Worm (Caenorhabditis elegans): ENCODE data around the gene pas-6.

The pas-6 gene

ce11 chrV:5571691-5572090 is 12.5 kb downstream of the pas-6 start:
- TF ChIP-seq fkh-6 (tag; optimal IDR thresholded peaks at IDR 0.05) = no peak
- peak; percentile 37 for TF ChIP-seq unc-42 (tag; optimal IDR thresholded peaks at IDR 0.05)

- TF ChIP-seq ceh-18 (tag; optimal IDR thresholded peaks at IDR 0.05) (no peak), nhr-232 (tag; optimal IDR thresholded peaks at IDR 0.05) (no peak), dmd-4 (tag; optimal IDR thresholded peaks at IDR 0.05; ENCODE audit: borderline replicate concordance) (no peak), rnt-1 (tag; optimal IDR thresholded peaks at IDR 0.05) (no peak), lin-11 (tag; optimal IDR thresholded peaks at IDR 0.05) (no peak), npax-4 (tag; optimal IDR thresholded peaks at IDR 0.05) (no peak), ref-2 (tag; optimal IDR thresholded peaks at IDR 0.05) (no peak), unc-55 (GFP tag; optimal IDR thresholded peaks at IDR 0.05) (no peak), hlh-15 (tag; optimal IDR thresholded peaks at IDR 0.05) (no peak), fkh-10 (GFP tag; optimal IDR thresholded peaks at IDR 0.05) (no peak), hlh-8 (tag; optimal IDR thresholded peaks at IDR 0.05) (no peak), elt-4 (tag; optimal IDR thresholded peaks at IDR 0.05) (no peak)
These were observed 13.7 kb downstream of the pas-6 start, which contains the start of gene glb-6 for ce11 chrV:5570433-5570832. glb-6 (minus strand) TSS chrV:5570533.

ce11 chrV:5567119-5567518 is 17.0 kb downstream of the pas-6 start, which contains the start of gene C18C4.7:
C18C4.7 (minus strand) TSS chrV:5567219.
- no peak for TF ChIP-seq hlh-6 (tag; optimal IDR thresholded peaks at IDR 0.05)
- TF ChIP-seq unc-42 (tag; optimal IDR thresholded peaks at IDR 0.05) = no peak
- no peak for TF ChIP-seq gmeb-2 (tag; optimal IDR thresholded peaks at IDR 0.05)

ce11 chrV:5559882-5560281 is 24.3 kb downstream of the pas-6 start:
- TF ChIP-seq C08G9.2 (tag; optimal IDR thresholded peaks at IDR 0.05) = no peak
- TF ChIP-seq pros-1 (tag; optimal IDR thresholded peaks at IDR 0.05) = no peak
- TF ChIP-seq elt-2 (tag; optimal IDR thresholded peaks at IDR 0.05) = peak; percentile 91
- TF ChIP-seq ceh-24 (tag; optimal IDR thresholded peaks at IDR 0.05) = no peak

- TF ChIP-seq sox-2 (GFP tag; IDR thresholded peaks at IDR 0.05) = no peak
- no peak for TF ChIP-seq sdc-2 (tag; optimal IDR thresholded peaks at IDR 0.05)
- no peak for TF ChIP-seq ceh-18 (tag; optimal IDR thresholded peaks at IDR 0.05)
- no peak for TF ChIP-seq C08G9.2 (tag; optimal IDR thresholded peaks at IDR 0.05)
- no peak for TF ChIP-seq dmd-4 (tag; optimal IDR thresholded peaks at IDR 0.05; ENCODE audit: borderline replicate concordance)
- no peak for TF ChIP-seq ama-1 (optimal IDR thresholded peaks at IDR 0.05)
- no peak for TF ChIP-seq zip-5 (tag; optimal IDR thresholded peaks at IDR 0.05)
- TF ChIP-seq ceh-48 (tag; optimal IDR thresholded peaks at IDR 0.05) = no peak
- TF ChIP-seq ceh-6 (GFP tag; optimal IDR thresholded peaks at IDR 0.05) = no peak
- TF ChIP-seq mec-3 (tag; optimal IDR thresholded peaks at IDR 0.05; ENCODE audit: borderline replicate concordance) = no peak
- no peak for TF ChIP-seq nhr-11 (tag; optimal IDR thresholded peaks at IDR 0.05)
- no peak for TF ChIP-seq unc-42 (tag; optimal IDR thresholded peaks at IDR 0.05)
- no peak for TF ChIP-seq ceh-24 (tag; optimal IDR thresholded peaks at IDR 0.05)
- no peak for TF ChIP-seq unc-86 (tag; optimal IDR thresholded peaks at IDR 0.05)
- TF ChIP-seq hlh-15 (tag; optimal IDR thresholded peaks at IDR 0.05) = no peak
These were observed 25.6 kb downstream of the pas-6 start, which contains the start of gene glb-5 for ce11 chrV:5558590-5558989. glb-5 (plus strand) TSS chrV:5558890.

- TF ChIP-seq elt-2 (tag; optimal IDR thresholded peaks at IDR 0.05) (no peak), hlh-30 (tag; optimal IDR thresholded peaks at IDR 0.05; ENCODE audit: insufficient read depth) (no peak), ceh-31 (tag; optimal IDR thresholded peaks at IDR 0.05) (no peak), hlh-15 (tag; optimal IDR thresholded peaks at IDR 0.05) (no peak), ttx-3 (tag; optimal IDR thresholded peaks at IDR 0.05) (no peak), syd-9 (tag; optimal IDR thresholded peaks at IDR 0.05) (no peak), ceh-48 (tag; optimal IDR thresholded peaks at IDR 0.05) (no peak), sox-2 (GFP tag; IDR thresholded peaks at IDR 0.05) (no peak), eyg-1 (tag; optimal IDR thresholded peaks at IDR 0.05) (no peak), unc-3 (GFP tag; conservative IDR thresholded peaks at IDR 0.05) (no peak), unc-3 (tag; optimal IDR thresholded peaks at IDR 0.05) (no peak), nhr-232 (tag; optimal IDR thresholded peaks at IDR 0.05) (no peak), fax-1 (tag; optimal IDR thresholded peaks at IDR 0.05) (no peak), ceh-14 (tag; optimal IDR thresholded peaks at IDR 0.05) (no peak)
These were observed 35.6 kb downstream of the pas-6 start for ce11 chrV:5548497-5548896.
